Worm (Caenorhabditis elegans): ENCODE data around the gene clec-64.

The clec-64 gene

DNA sequence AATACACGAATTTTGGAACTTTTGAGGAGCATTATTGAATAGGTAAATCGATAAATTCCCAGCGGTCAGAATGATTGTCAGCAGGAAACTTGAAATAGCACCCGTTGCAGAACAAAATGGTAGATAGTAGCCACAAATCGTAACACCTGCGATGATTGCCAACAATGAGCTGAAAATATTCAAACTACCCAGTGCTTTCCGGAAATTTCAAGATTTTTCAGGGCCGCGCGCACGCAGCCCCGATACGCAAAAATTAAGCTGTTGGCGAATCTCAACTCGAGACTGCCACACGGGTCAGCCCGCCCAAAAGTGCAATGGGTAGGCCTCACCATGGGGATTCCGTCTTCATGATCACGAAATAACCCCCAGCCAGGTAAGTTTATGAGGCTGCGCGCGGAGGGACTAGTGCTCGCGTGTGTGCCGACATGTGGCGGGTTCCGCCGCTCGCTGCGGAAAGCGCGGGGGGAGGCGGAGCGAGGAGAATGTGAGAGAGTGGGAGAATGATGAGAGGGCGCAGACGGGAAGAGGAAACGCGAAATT, 46.6 kb downstream of the clec-64 start (continued):
- TF ChIP-seq ztf-1 (GFP tag; conservative IDR thresholded peaks at IDR 0.05) (no peak), elt-3 (tag; optimal IDR thresholded peaks at IDR 0.05) (no peak), mbf-1 (tag; optimal IDR thresholded peaks at IDR 0.05) (no peak), nhr-129 (tag; optimal IDR thresholded peaks at IDR 0.05) (peak; percentile 87)

- TF ChIP-seq ama-1 (optimal IDR thresholded peaks at IDR 0.05) (no peak), nhr-6 (tag; optimal IDR thresholded peaks at IDR 0.05) (no peak), snpc-4 (tag; optimal IDR thresholded peaks at IDR 0.05) (no peak), mbf-1 (tag; optimal IDR thresholded peaks at IDR 0.05) (no peak), nhr-77 (tag; optimal IDR thresholded peaks at IDR 0.05) (no peak), alr-1 (tag; optimal IDR thresholded peaks at IDR 0.05) (no peak), unc-62 (GFP tag; optimal IDR thresholded peaks at IDR 0.05) (no peak), elt-3 (tag; optimal IDR thresholded peaks at IDR 0.05) (no peak), lin-13 (GFP tag; optimal IDR thresholded peaks at IDR 0.05) (no peak), gmeb-1 (tag; optimal IDR thresholded peaks at IDR 0.05) (no peak), zag-1 (tag; optimal IDR thresholded peaks at IDR 0.05) (no peak), ztf-1 (GFP tag; conservative IDR thresholded peaks at IDR 0.05) (no peak)
These were observed 50.1 kb downstream of the clec-64 start, which contains the start of gene F58G1.7 for ce11 chrII:12948158-12948557. TSS of gene F58G1.7 (minus strand) at chrII:12948258.
